Worm (Caenorhabditis elegans) whole organism, late embryonic: ENCODE data around the gene D1005.10.
A peak's percentile ranks its signal among the peaks of the same experiment; 100 is the strongest.

ENCODE experiments used
- C08G9.2 ChIP-seq: sonication (generic microtip); optimal IDR thresholded peaks from 2 replicates; lab custom pipeline; 2016; ENCODE audit warnings: mild to moderate bottlenecking, missing genetic modification characterization, moderate library complexity, missing compliant biosample characterization
- C38D4.7 ChIP-seq: fragments of 200-800 bp; sonication (Bioruptor generic); optimal IDR thresholded peaks from 2 replicates; lab custom pipeline; 2018; ENCODE audit warnings: mild to moderate bottlenecking, missing genetic modification characterization, moderate library complexity, missing compliant biosample characterization
- K02D7.2 ChIP-seq: sonication (generic microtip); optimal IDR thresholded peaks from 2 replicates; lab custom pipeline; 2017; ENCODE audit warnings: mild to moderate bottlenecking, missing genetic modification characterization, missing compliant biosample characterization
- K09A11.1 ChIP-seq: sonication (generic microtip); optimal IDR thresholded peaks from 2 replicates; lab custom pipeline; 2017; ENCODE audit warnings: antibody characterized with exemption, mild to moderate bottlenecking, missing genetic modification characterization, missing compliant biosample characterization; ENCODE audit not compliant: insufficient read depth
- Y22D7AL.16 ChIP-seq: sonication (generic microtip); optimal IDR thresholded peaks from 2 replicates; lab custom pipeline; 2016; ENCODE audit warnings: missing genetic modification characterization, missing compliant biosample characterization
- ceh-14 ChIP-seq: sonication (generic microtip); optimal IDR thresholded peaks from 2 replicates; lab custom pipeline; 2016; ENCODE audit warnings: missing genotype, missing genetic modification characterization, missing compliant biosample characterization
- ceh-18 ChIP-seq: sonication (generic microtip); optimal IDR thresholded peaks from 2 replicates; lab custom pipeline; 2016; ENCODE audit warnings: missing genetic modification characterization, missing compliant biosample characterization
- ceh-19 ChIP-seq: fragments of 200-800 bp; sonication (Bioruptor generic); optimal IDR thresholded peaks from 2 replicates; lab custom pipeline; 2018; ENCODE audit warnings: mild to moderate bottlenecking, missing genetic modification characterization, missing compliant biosample characterization
- ceh-24 ChIP-seq: sonication (generic microtip); optimal IDR thresholded peaks from 2 replicates; lab custom pipeline; 2016; ENCODE audit warnings: mild to moderate bottlenecking, missing genetic modification characterization, missing compliant biosample characterization
- ceh-31 ChIP-seq: sonication (generic microtip); optimal IDR thresholded peaks from 2 replicates; lab custom pipeline; 2016; ENCODE audit warnings: missing genetic modification characterization, missing compliant biosample characterization
- ceh-34 ChIP-seq: sonication (generic microtip); optimal IDR thresholded peaks from 2 replicates; lab custom pipeline; 2016; ENCODE audit warnings: mild to moderate bottlenecking, missing genetic modification characterization, missing compliant biosample characterization
- ceh-9 ChIP-seq: sonication (generic microtip); optimal IDR thresholded peaks from 2 replicates; lab custom pipeline; 2016; ENCODE audit warnings: mild to moderate bottlenecking, missing genetic modification characterization, inconsistent platforms, missing compliant biosample characterization
- dmd-4 ChIP-seq: sonication (generic microtip); optimal IDR thresholded peaks from 2 replicates; lab custom pipeline; 2016; ENCODE audit warnings: borderline replicate concordance, missing genetic modification characterization, missing compliant biosample characterization
- elt-2 ChIP-seq: sonication (generic microtip); optimal IDR thresholded peaks from 2 replicates; lab custom pipeline; 2016; ENCODE audit warnings: missing genetic modification reagents, missing genetic modification characterization, missing compliant biosample characterization
- elt-4 ChIP-seq: sonication (generic microtip); optimal IDR thresholded peaks from 2 replicates; lab custom pipeline; 2016; ENCODE audit warnings: missing genetic modification characterization, missing compliant biosample characterization
- ets-4 ChIP-seq: sonication (generic microtip); optimal IDR thresholded peaks from 2 replicates; lab custom pipeline; 2016; ENCODE audit warnings: missing genetic modification characterization, missing compliant biosample characterization
- fkh-10 ChIP-seq: fragments of 150-350 bp; optimal IDR thresholded peaks from 2 replicates; lab custom pipeline; 2014; ENCODE audit warnings: missing biosample characterization, missing genetic modification reagents, missing genetic modification characterization
- hlh-30 ChIP-seq: sonication (generic microtip); optimal IDR thresholded peaks from 2 replicates; lab custom pipeline; 2017; ENCODE audit warnings: antibody characterized with exemption, missing genetic modification characterization, missing compliant biosample characterization; ENCODE audit not compliant: insufficient read depth
- hlh-6 ChIP-seq: sonication (generic microtip); optimal IDR thresholded peaks from 2 replicates; lab custom pipeline; 2016; ENCODE audit warnings: missing genotype, missing genetic modification characterization, missing compliant biosample characterization
- lim-6 ChIP-seq: sonication (generic microtip); optimal IDR thresholded peaks from 2 replicates; lab custom pipeline; 2016; ENCODE audit warnings: missing genetic modification characterization, missing compliant biosample characterization
- madf-2 ChIP-seq: sonication (generic microtip); optimal IDR thresholded peaks from 2 replicates; lab custom pipeline; 2017; ENCODE audit warnings: missing genetic modification characterization, missing compliant biosample characterization
- nfya-1 ChIP-seq: sonication (generic microtip); optimal IDR thresholded peaks from 2 replicates; lab custom pipeline; 2017; ENCODE audit warnings: missing genetic modification characterization, mild to moderate bottlenecking, missing compliant biosample characterization, antibody characterized with exemption, moderate library complexity
- nhr-232 ChIP-seq: sonication (generic microtip); optimal IDR thresholded peaks from 2 replicates; lab custom pipeline; 2016; ENCODE audit warnings: missing genetic modification characterization, missing compliant biosample characterization
- pax-1 ChIP-seq: fragments of 150-350 bp; optimal IDR thresholded peaks from 2 replicates; lab custom pipeline; 2014; ENCODE audit warnings: missing biosample characterization, missing genetic modification characterization
- pha-2 ChIP-seq: sonication (generic microtip); optimal IDR thresholded peaks from 2 replicates; lab custom pipeline; 2017; ENCODE audit warnings: mild to moderate bottlenecking, missing genetic modification characterization, missing compliant biosample characterization
- pha-4 ChIP-seq: fragments of 150-350 bp; optimal IDR thresholded peaks from 2 replicates; lab custom pipeline; 2018; ENCODE audit warnings: missing biosample characterization, missing genetic modification reagents, missing genetic modification characterization
- rnt-1 ChIP-seq: sonication (generic microtip); optimal IDR thresholded peaks from 2 replicates; lab custom pipeline; 2016; ENCODE audit warnings: missing genetic modification characterization, missing compliant biosample characterization
- sdc-2 ChIP-seq: sonication (generic microtip); optimal IDR thresholded peaks from 2 replicates; lab custom pipeline; 2016; ENCODE audit warnings: missing genotype, missing genetic modification characterization, missing compliant biosample characterization
- sox-2 ChIP-seq: fragments of 200-800 bp; sonication (Bioruptor generic); IDR thresholded peaks from 2 replicates; pipeline ENCODE4 v1.3.6; 2022; ENCODE audit warnings: missing genetic modification reagents, missing genetic modification characterization, missing compliant biosample characterization
- sox-4 ChIP-seq: sonication (generic microtip); optimal IDR thresholded peaks from 2 replicates; lab custom pipeline; 2017; ENCODE audit warnings: mild to moderate bottlenecking, missing genetic modification characterization, inconsistent platforms, missing compliant biosample characterization
- ttx-3 ChIP-seq: sonication (generic microtip); optimal IDR thresholded peaks from 2 replicates; lab custom pipeline; 2016; ENCODE audit warnings: missing genetic modification reagents, missing genetic modification characterization, missing compliant biosample characterization
- unc-3 ChIP-seq, 2 experiments: fragments of 200-800 bp in 1 of 2; sonication (Bioruptor generic) in 1 of 2; sonication (generic microtip) in 1 of 2; conservative IDR thresholded peaks in 1 of 2; optimal IDR thresholded peaks in 1 of 2; 2 replicates each; pipeline versions ENCODE4 v1.3.6 to Lab custom; 2016 to 2022; ENCODE audit warnings: missing compliant biosample characterization in 2 of 2, missing genetic modification characterization in 2 of 2, missing genetic modification reagents in 1 of 2
- unc-55 ChIP-seq: sonication (generic microtip); optimal IDR thresholded peaks from 2 replicates; lab custom pipeline; 2017; ENCODE audit warnings: missing biosample characterization, missing genetic modification reagents, missing genetic modification characterization
- ztf-16 ChIP-seq: sonication (generic microtip); optimal IDR thresholded peaks from 2 replicates; lab custom pipeline; 2017; ENCODE audit warnings: missing genetic modification characterization, missing compliant biosample characterization

The D1005.10 gene

ce11 chrX:1522068-1522467 lies 36.1 kb upstream of the D1005.10 start:
- TF ChIP-seq ceh-18 (tag; lab: Kevin White, UChicago) (peak; percentile 52), hlh-30 (tag; lab: Kevin White, UChicago) (peak; percentile 28), ceh-31 (tag; lab: Kevin White, UChicago) (peak; percentile 29), elt-2 (no peak), fkh-10 (GFP tag; lab: Kevin White, UChicago) (peak; percentile 21), nfya-1 (tag; lab: Kevin White, UChicago) (peak; percentile 30), pax-1 (no peak), rnt-1 (tag; lab: Kevin White, UChicago) (peak; percentile 32)
- TF ChIP-seq, all 69 proteins: peak for 6

DNA sequence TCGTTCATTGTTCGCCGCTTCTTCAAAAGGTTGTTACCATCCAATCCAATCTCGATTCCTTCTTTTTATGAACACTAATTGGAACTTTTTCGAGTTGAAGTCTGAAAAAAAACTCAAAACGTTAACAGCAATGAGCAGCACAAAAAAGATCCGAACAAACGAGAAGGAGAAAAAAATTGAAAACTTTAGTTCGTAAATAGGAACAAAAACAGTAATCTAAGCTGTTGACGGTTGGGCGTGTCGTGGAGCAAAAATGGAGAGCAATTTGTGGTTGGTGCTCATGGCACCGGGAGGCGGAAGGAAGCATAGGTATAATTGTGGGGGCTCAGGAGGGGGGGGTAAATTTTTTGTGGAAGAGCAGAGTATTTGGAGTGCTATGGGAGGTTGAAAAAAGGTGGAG lies 35.4 kb upstream of the D1005.10 start, which contains the start of gene toca-1:
Gene toca-1, minus strand, starts transcription at position 101 of the 400 bp plus-strand sequence.
- TF ChIP-seq ceh-9 (tag; lab: Kevin White, UChicago) = no peak
- TF ChIP-seq elt-2 = no peak
- TF ChIP-seq sox-2 (GFP tag; lab: Robert Waterston, UW) = no peak
- no peak for TF ChIP-seq madf-2 (tag; lab: Kevin White, UChicago)
- no peak for TF ChIP-seq elt-4 (tag; lab: Kevin White, UChicago)
- no peak for TF ChIP-seq ttx-3 (tag; lab: Kevin White, UChicago)
- TF ChIP-seq pax-1 = no peak
- TF ChIP-seq hlh-6 (tag; lab: Kevin White, UChicago) = no peak
- TF ChIP-seq ets-4 (tag; lab: Kevin White, UChicago) = no peak
- no peak for TF ChIP-seq dmd-4 (tag; lab: Kevin White, UChicago)
- TF ChIP-seq, all 69 proteins: peak for 0

ce11 chrX:1517519-1517918 lies 31.5 kb upstream of the D1005.10 start:
- TF ChIP-seq ceh-24 (tag; lab: Kevin White, UChicago) = no peak
- TF ChIP-seq C08G9.2 (tag; lab: Kevin White, UChicago) = no peak
- peak; percentile 48 for TF ChIP-seq hlh-6 (tag; lab: Kevin White, UChicago)
- no peak for TF ChIP-seq rnt-1 (tag; lab: Kevin White, UChicago)
- TF ChIP-seq ceh-18 (tag; lab: Kevin White, UChicago) = peak; percentile 2
- TF ChIP-seq K09A11.1 (tag; lab: Kevin White, UChicago) = no peak
- TF ChIP-seq sox-2 (GFP tag; lab: Robert Waterston, UW) = no peak
- no peak for TF ChIP-seq nhr-232 (tag; lab: Kevin White, UChicago)
- peak; percentile 37 for TF ChIP-seq pha-2 (tag; lab: Kevin White, UChicago)
- no peak for TF ChIP-seq pha-4 (tag; lab: Kevin White, UChicago)
- TF ChIP-seq madf-2 (tag; lab: Kevin White, UChicago) = no peak
- TF ChIP-seq ztf-16 = no peak
- TF ChIP-seq sdc-2 (tag; lab: Kevin White, UChicago) = peak; percentile 45
- TF ChIP-seq sox-4 (tag; lab: Kevin White, UChicago) = no peak
- TF ChIP-seq C38D4.7 (GFP tag; lab: Kevin White, UChicago) = no peak
- TF ChIP-seq lim-6 = no peak

ce11 chrX:1516574-1516973 lies 30.6 kb upstream of the D1005.10 start:
- TF ChIP-seq unc-3 (GFP tag; conservative IDR thresholded peaks at IDR 0.05; lab: Robert Waterston, UW) = no peak
- TF ChIP-seq unc-3 (tag; optimal IDR thresholded peaks at IDR 0.05; lab: Kevin White, UChicago) = no peak
- no peak for TF ChIP-seq pha-2 (tag; lab: Kevin White, UChicago)

ce11 chrX:1513153-1513552 lies 27.2 kb upstream of the D1005.10 start:
- no peak for TF ChIP-seq Y22D7AL.16 (tag; lab: Kevin White, UChicago)
- no peak for TF ChIP-seq dmd-4 (tag; lab: Kevin White, UChicago)
- TF ChIP-seq ceh-14 (tag; lab: Kevin White, UChicago) = no peak
- no peak for TF ChIP-seq K09A11.1 (tag; lab: Kevin White, UChicago)
- TF ChIP-seq K02D7.2 (tag; lab: Kevin White, UChicago) = no peak
- no peak for TF ChIP-seq elt-4 (tag; lab: Kevin White, UChicago)
- no peak for TF ChIP-seq unc-3 (GFP tag; conservative IDR thresholded peaks at IDR 0.05; lab: Robert Waterston, UW)
- no peak for TF ChIP-seq unc-3 (tag; optimal IDR thresholded peaks at IDR 0.05; lab: Kevin White, UChicago)
- TF ChIP-seq ceh-19 (GFP tag; lab: Kevin White, UChicago) = no peak
- no peak for TF ChIP-seq ceh-34
- no peak for TF ChIP-seq unc-55 (GFP tag; lab: Kevin White, UChicago)
- no peak for TF ChIP-seq elt-2
- TF ChIP-seq madf-2 (tag; lab: Kevin White, UChicago) = no peak
